Fruit fly (Drosophila melanogaster) whole organism, prepupa: Measurements from ENCODE around the gene Ptpmeg2.

Source experiments
- CG11902 ChIP-seq: fragments of 200-800 bp; sonication (Bioruptor generic); optimal IDR thresholded peaks from 3 replicates; lab custom pipeline; 2016; ENCODE audit warnings: missing biosample characterization, missing genetic modification characterization
- OdsH ChIP-seq: fragments of 200-800 bp; sonication (Bioruptor generic); optimal IDR thresholded peaks from 3 replicates; lab custom pipeline; 2016; ENCODE audit warnings: missing biosample characterization, missing genetic modification characterization
- fd85E ChIP-seq: fragments of 200-800 bp; sonication (Bioruptor generic); optimal IDR thresholded peaks from 3 replicates; lab custom pipeline; 2016; ENCODE audit warnings: missing biosample characterization, missing genetic modification characterization
- spab ChIP-seq: fragments of 200-800 bp; sonication (Bioruptor generic); optimal IDR thresholded peaks from 2 replicates; lab custom pipeline; 2017; ENCODE audit warnings: missing biosample characterization, mild to moderate bottlenecking, missing genetic modification characterization, missing genetic modification reagents

DNA sequence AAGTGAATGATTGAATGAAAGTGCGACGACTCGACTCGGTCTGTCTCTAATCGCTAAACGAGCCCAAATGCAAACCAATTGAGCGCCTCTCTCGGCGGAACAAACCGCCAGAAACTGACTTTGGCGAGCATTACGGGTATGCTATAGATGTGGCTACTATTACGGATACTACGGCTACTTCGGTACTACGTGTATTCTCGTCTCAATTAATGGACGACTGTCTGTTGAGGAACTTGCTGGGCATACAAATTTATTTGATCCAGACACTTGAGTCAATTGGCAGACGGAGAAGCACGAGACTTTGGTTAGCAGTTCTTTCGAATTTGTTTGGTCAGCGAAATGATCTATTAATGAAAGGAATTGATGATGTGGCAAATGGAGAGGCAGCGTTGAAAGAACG, 64.5 kb downstream of the Ptpmeg2 start:
- TF ChIP-seq CG11902 (GFP tag; lab: Kevin White, UChicago), result no peak
- TF ChIP-seq OdsH, result no peak
- no peak for TF ChIP-seq spab (GFP tag; lab: Kevin White, UChicago)
- no peak for TF ChIP-seq fd85E (GFP tag; lab: Kevin White, UChicago)
